Fruit fly (Drosophila melanogaster) whole organism, embryonic: ENCODE data around the gene ct.
A peak's percentile ranks its signal among the peaks of the same experiment; 100 is the strongest.

Source experiments
- Adf1 ChIP-seq: fragments of 200-800 bp; sonication (Bioruptor generic); IDR thresholded peaks from 2 replicates; pipeline ENCODE4 v1.3.6; 2022; ENCODE audit warnings: missing biosample characterization, missing genetic modification characterization
- Aef1 ChIP-seq: fragments of 200-800 bp; sonication (Bioruptor generic); IDR thresholded peaks from 3 replicates; pipeline ENCODE4 v1.3.6; 2022; ENCODE audit warnings: missing biosample characterization, missing genetic modification characterization
- Awh ChIP-seq: fragments of 200-800 bp; sonication (Bioruptor generic); IDR thresholded peaks from 2 replicates; pipeline ENCODE4, ENCODE4 v1.3.6; 2022; ENCODE audit warnings: missing biosample characterization, missing genetic modification characterization
- BEAF-32 ChIP-seq: fragments of 200-800 bp; sonication (Bioruptor generic); optimal IDR thresholded peaks from 3 replicates; lab custom pipeline; 2017; ENCODE audit warnings: missing biosample characterization, missing genetic modification characterization, mild to moderate bottlenecking, moderate library complexity, missing genetic modification reagents
- Blimp-1 ChIP-seq: fragments of 200-800 bp; sonication (Bioruptor generic); optimal IDR thresholded peaks from 3 replicates; lab custom pipeline; 2018; ENCODE audit warnings: missing biosample characterization, missing genetic modification characterization, mild to moderate bottlenecking, moderate library complexity, missing genetic modification reagents
- CG10267 ChIP-seq: fragments of 200-800 bp; sonication (Bioruptor generic); optimal IDR thresholded peaks from 2 replicates; lab custom pipeline; 2018; ENCODE audit warnings: missing biosample characterization, mild to moderate bottlenecking, missing genetic modification characterization, moderate library complexity
- CG12659 ChIP-seq: fragments of 200-800 bp; sonication (Bioruptor generic); optimal IDR thresholded peaks from 3 replicates; lab custom pipeline; 2017; ENCODE audit warnings: mild to moderate bottlenecking, missing biosample characterization, missing genetic modification reagents, missing genetic modification characterization
- CG14441 ChIP-seq: fragments of 200-800 bp; sonication (Bioruptor generic); IDR thresholded peaks from 2 replicates; pipeline ENCODE4 v1.3.6; 2022; ENCODE audit warnings: missing biosample characterization, missing genetic modification characterization
- CG15011 ChIP-seq: fragments of 200-800 bp; sonication (Bioruptor generic); optimal IDR thresholded peaks from 3 replicates; lab custom pipeline; 2018; ENCODE audit warnings: missing biosample characterization, mild to moderate bottlenecking, missing genetic modification characterization
- CG15601 ChIP-seq: fragments of 200-800 bp; sonication (Bioruptor generic); optimal IDR thresholded peaks from 3 replicates; lab custom pipeline; 2019; ENCODE audit warnings: missing biosample characterization, mild to moderate bottlenecking, missing genetic modification characterization, moderate library complexity
- CG16813 ChIP-seq: fragments of 200-800 bp; sonication (Bioruptor generic); IDR thresholded peaks from 3 replicates; pipeline ENCODE4 v1.3.6; 2022; ENCODE audit warnings: missing biosample characterization, missing genetic modification characterization; ENCODE audit not compliant: partially characterized antibody
- CG16815 ChIP-seq: fragments of 200-800 bp; sonication (Bioruptor generic); optimal IDR thresholded peaks from 3 replicates; lab custom pipeline; 2017; ENCODE audit warnings: missing biosample characterization, mild to moderate bottlenecking, missing genetic modification characterization
- CG1792 ChIP-seq: fragments of 200-800 bp; sonication (Bioruptor generic); optimal IDR thresholded peaks from 2 replicates; lab custom pipeline; 2016; ENCODE audit warnings: missing biosample characterization, missing genetic modification characterization
- CG2199 ChIP-seq: fragments of 200-800 bp; sonication (Bioruptor generic); IDR thresholded peaks from 3 replicates; pipeline ENCODE4 v1.3.6; 2022; ENCODE audit warnings: missing biosample characterization, missing genetic modification characterization
- CG2712 ChIP-seq: fragments of 200-800 bp; optimal IDR thresholded peaks from 3 replicates; lab custom pipeline; 2019; ENCODE audit warnings: missing biosample characterization, mild to moderate bottlenecking, missing genetic modification characterization, moderate library complexity
- CG3163 ChIP-seq: fragments of 200-800 bp; sonication (Bioruptor generic); optimal IDR thresholded peaks from 3 replicates; lab custom pipeline; 2016; ENCODE audit warnings: missing biosample characterization, missing genetic modification characterization
- CG4360 ChIP-seq: fragments of 200-800 bp; sonication (Bioruptor generic); IDR thresholded peaks from 2 replicates; pipeline ENCODE4 v1.3.6; 2022; ENCODE audit warnings: missing biosample characterization, missing genetic modification characterization
- Hmx ChIP-seq: fragments of 200-800 bp; sonication (Bioruptor generic); optimal IDR thresholded peaks from 2 replicates; lab custom pipeline; 2016; ENCODE audit warnings: missing biosample characterization, missing genetic modification characterization
- Med ChIP-seq: fragments of 200-800 bp; sonication (Bioruptor generic); peaks from one replicate; lab custom pipeline; 2016; ENCODE audit warnings: missing biosample characterization, missing genetic modification characterization, mild to moderate bottlenecking, inconsistent platforms, moderate library complexity
- Nf-YB ChIP-seq: fragments of 200-800 bp; sonication (Bioruptor generic); optimal IDR thresholded peaks from 3 replicates; lab custom pipeline; 2019; ENCODE audit warnings: missing biosample characterization, mild to moderate bottlenecking, missing genetic modification characterization, moderate library complexity
- Rfx ChIP-seq: fragments of 200-800 bp; sonication (Bioruptor generic); IDR thresholded peaks from 2 replicates; pipeline ENCODE4 v1.3.6; 2022; ENCODE audit warnings: missing biosample characterization, missing genetic modification characterization
- Scr ChIP-seq: fragments of 200-800 bp; sonication (Bioruptor generic); IDR thresholded peaks from 2 replicates; pipeline ENCODE4 v1.3.6; 2022; ENCODE audit warnings: missing biosample characterization, missing genetic modification characterization; ENCODE audit not compliant: partially characterized antibody
- ato ChIP-seq: fragments of 200-800 bp; sonication (Bioruptor generic); IDR thresholded peaks from 2 replicates; pipeline ENCODE4 v1.3.6; 2022; ENCODE audit warnings: missing biosample characterization, missing genetic modification characterization; ENCODE audit not compliant: partially characterized antibody
- bab2 ChIP-seq: fragments of 200-800 bp; sonication (Bioruptor generic); optimal IDR thresholded peaks from 2 replicates; lab custom pipeline; 2016; ENCODE audit warnings: missing biosample characterization, missing genetic modification characterization
- ci ChIP-seq: fragments of 200-800 bp; sonication (Bioruptor generic); IDR thresholded peaks from 3 replicates; pipeline ENCODE4 v1.3.6; 2022; ENCODE audit warnings: missing biosample characterization, missing genetic modification characterization
- crol ChIP-seq: fragments of 200-800 bp; sonication (Bioruptor generic); IDR thresholded peaks from 2 replicates; pipeline ENCODE4 v1.3.6; 2022; ENCODE audit warnings: missing biosample characterization, missing genetic modification characterization
- dmrt99B ChIP-seq: fragments of 200-800 bp; sonication (Bioruptor generic); optimal IDR thresholded peaks from 2 replicates; lab custom pipeline; 2018; ENCODE audit warnings: missing biosample characterization, mild to moderate bottlenecking, missing genetic modification characterization, moderate library complexity
- fd3F ChIP-seq: fragments of 200-800 bp; sonication (Bioruptor generic); optimal IDR thresholded peaks from 2 replicates; lab custom pipeline; 2018; ENCODE audit warnings: missing biosample characterization, mild to moderate bottlenecking, missing genetic modification characterization, moderate library complexity
- fru ChIP-seq: fragments of >200 bp; optimal IDR thresholded peaks from 2 replicates; lab custom pipeline; 2017
- gce ChIP-seq: fragments of 200-800 bp; sonication (Bioruptor generic); IDR thresholded peaks from 3 replicates; pipeline ENCODE4 v1.3.6; 2022; ENCODE audit warnings: missing biosample characterization, missing genetic modification characterization
- gcm ChIP-seq: fragments of 200-800 bp; sonication (Bioruptor generic); optimal IDR thresholded peaks from 2 replicates; lab custom pipeline; 2019; ENCODE audit warnings: missing biosample characterization, mild to moderate bottlenecking, missing genetic modification characterization, moderate library complexity
- kay ChIP-seq: fragments of 200-800 bp; sonication (Bioruptor generic); optimal IDR thresholded peaks from 2 replicates; lab custom pipeline; 2016; ENCODE audit warnings: missing biosample characterization, missing genetic modification characterization
- ken ChIP-seq: fragments of 200-800 bp; sonication (Bioruptor generic); IDR thresholded peaks from 3 replicates; pipeline ENCODE4 v1.3.6; 2022; ENCODE audit warnings: missing biosample characterization, missing genetic modification characterization
- kni ChIP-seq: fragments of 200-800 bp; sonication (Bioruptor generic); optimal IDR thresholded peaks from 3 replicates; lab custom pipeline; 2017; ENCODE audit warnings: mild to moderate bottlenecking, missing biosample characterization, missing genetic modification reagents, missing genetic modification characterization
- lbe ChIP-seq: fragments of 200-800 bp; sonication (Bioruptor generic); optimal IDR thresholded peaks from 2 replicates; lab custom pipeline; 2016; ENCODE audit warnings: missing biosample characterization, mild to moderate bottlenecking, missing genetic modification characterization
- nerfin-1 ChIP-seq: fragments of 200-800 bp; sonication (Bioruptor generic); optimal IDR thresholded peaks from 3 replicates; lab custom pipeline; 2019; ENCODE audit warnings: missing biosample characterization, mild to moderate bottlenecking, missing genetic modification characterization, moderate library complexity
- prd ChIP-seq, 3 experiments: fragments of >200 bp in 2 of 3; fragments of 200-800 bp in 1 of 3; sonication (Bioruptor generic) in 1 of 3; optimal IDR thresholded peaks in 2 of 3; IDR thresholded peaks in 1 of 3; 2 replicates in 2 of 3; 3 replicates in 1 of 3; pipeline versions ENCODE4 v1.3.6 to Lab custom; 2017 to 2022; ENCODE audit warnings: missing biosample characterization in 1 of 3, missing genetic modification characterization in 1 of 3
- scrt ChIP-seq: fragments of 200-800 bp; sonication (Bioruptor generic); optimal IDR thresholded peaks from 2 replicates; lab custom pipeline; 2018; ENCODE audit warnings: missing biosample characterization, mild to moderate bottlenecking, missing genetic modification characterization, moderate library complexity
- sens ChIP-seq: fragments of 200-800 bp; sonication (Bioruptor generic); peaks from one replicate; lab custom pipeline; 2016; ENCODE audit warnings: missing biosample characterization, missing genetic modification characterization
- sr ChIP-seq: fragments of 200-800 bp; sonication (Bioruptor generic); IDR thresholded peaks from 3 replicates; pipeline ENCODE4 v1.3.6; 2022; ENCODE audit warnings: missing biosample characterization, missing genetic modification characterization
- tna ChIP-seq: fragments of 200-800 bp; sonication (Bioruptor generic); IDR thresholded peaks from 2 replicates; pipeline ENCODE4 v1.3.6; 2022; ENCODE audit warnings: missing biosample characterization, missing genetic modification characterization; ENCODE audit not compliant: partially characterized antibody
- unc-4 ChIP-seq: fragments of 200-800 bp; sonication (Bioruptor generic); IDR thresholded peaks from 2 replicates; pipeline ENCODE4 v1.3.6; 2022; ENCODE audit warnings: missing biosample characterization, missing genetic modification characterization; ENCODE audit not compliant: partially characterized antibody
- zen2 ChIP-seq: fragments of 200-800 bp; sonication (Bioruptor generic); IDR thresholded peaks from 3 replicates; pipeline ENCODE4 v1.3.6; 2022; ENCODE audit warnings: missing biosample characterization, missing genetic modification characterization; ENCODE audit not compliant: partially characterized antibody
- zfh1 ChIP-seq: fragments of 200-800 bp; sonication (Bioruptor generic); IDR thresholded peaks from 3 replicates; pipeline ENCODE4 v1.3.6; 2022; ENCODE audit warnings: missing biosample characterization, missing genetic modification characterization

Gene ct

dm6 chrX:7704262-7705174 is 96.3 kb downstream of the ct start (continued):
- peak; percentile 5 for TF ChIP-seq dmrt99B (tag; lab: Kevin White, UChicago)
- no peak for TF ChIP-seq CG14441 (GFP tag; lab: Robert Waterston, UW)
- TF ChIP-seq ci (GFP tag; lab: Robert Waterston, UW), result peak; percentile 53; the same call in 2 of the 3 replicates
- TF ChIP-seq crol (GFP tag; lab: Robert Waterston, UW), result peak; percentile 61
- no peak for TF ChIP-seq Scr (GFP tag; lab: Robert Waterston, UW)
- TF ChIP-seq zen2 (GFP tag; lab: Robert Waterston, UW), result no peak
- peak; percentile 74 for TF ChIP-seq Med (GFP tag; lab: Kevin White, UChicago)
- peak; percentile 41 for TF ChIP-seq sens
- no peak for TF ChIP-seq Blimp-1 (GFP tag; lab: Kevin White, UChicago)
- peak; percentile 45 for TF ChIP-seq CG3163
- no peak for TF ChIP-seq CG16813 (GFP tag; lab: Robert Waterston, UW)
- no peak for TF ChIP-seq scrt (GFP tag; lab: Kevin White, UChicago)
- TF ChIP-seq fd3F (GFP tag; lab: Kevin White, UChicago), result no peak
- peak; percentile 36 for TF ChIP-seq CG15601 (tag; lab: Kevin White, UChicago)
- TF ChIP-seq zfh1, result no peak
- TF ChIP-seq sr (GFP tag; lab: Robert Waterston, UW), result peak; percentile 41; the same call in 2 of the 3 replicates

- no peak for TF ChIP-seq fru (lab: Kevin White, UChicago)
- peak; percentile 89 for TF ChIP-seq CG10267
- TF ChIP-seq CG4360 (GFP tag; lab: Robert Waterston, UW), result peak; percentile 61; the same call in 1 of the 2 replicates
- TF ChIP-seq kay (GFP tag; lab: Kevin White, UChicago), result peak; percentile 90
- TF ChIP-seq Aef1 (GFP tag; lab: Robert Waterston, UW), result peak; percentile 84; the same call in 1 of the 3 replicates
- TF ChIP-seq lbe (GFP tag; lab: Kevin White, UChicago), result peak; percentile 87
- peak; percentile 97 for TF ChIP-seq CG12659 (GFP tag; lab: Kevin White, UChicago)
- no peak for TF ChIP-seq CG2199 (GFP tag; lab: Robert Waterston, UW)
- peak; percentile 92 for TF ChIP-seq CG16815 (GFP tag; lab: Kevin White, UChicago)
- peak; percentile 97 for TF ChIP-seq CG2712
- TF ChIP-seq Awh, result peak; percentile 83
- peak; percentile 85 for TF ChIP-seq Nf-YB
- no peak for TF ChIP-seq unc-4 (GFP tag; lab: Robert Waterston, UW)
- no peak for TF ChIP-seq prd (optimal IDR thresholded peaks at IDR 0.05; lab: Kevin White, UChicago)
- peak; percentile 87; the same call in 2 of the 3 replicates for TF ChIP-seq prd (GFP tag; IDR thresholded peaks at IDR 0.05; lab: Robert Waterston, UW)
- TF ChIP-seq gcm, result peak; percentile 94
- TF ChIP-seq Hmx (GFP tag; lab: Kevin White, UChicago), result peak; percentile 85
- TF ChIP-seq bab2 (GFP tag; lab: Kevin White, UChicago), result peak; percentile 83
- TF ChIP-seq ato (GFP tag; lab: Robert Waterston, UW), result no peak
- TF ChIP-seq CG1792 (GFP tag; lab: Kevin White, UChicago), result peak; percentile 54
- peak; percentile 86 for TF ChIP-seq Rfx (GFP tag; lab: Robert Waterston, UW)
- TF ChIP-seq ken, result peak; percentile 76; the same call in 2 of the 3 replicates
- TF ChIP-seq tna (GFP tag; lab: Robert Waterston, UW), result no peak
- peak; percentile 2; the same call in 1 of the 2 replicates for TF ChIP-seq Adf1 (GFP tag; lab: Robert Waterston, UW)
- peak; percentile 47; the same call in 1 of the 3 replicates for TF ChIP-seq gce (GFP tag; lab: Robert Waterston, UW)
- peak; percentile 10 for TF ChIP-seq BEAF-32
- TF ChIP-seq nerfin-1 (tag; lab: Kevin White, UChicago), result peak; percentile 93
- peak; percentile 93 for TF ChIP-seq CG15011 (GFP tag; lab: Kevin White, UChicago)
- TF ChIP-seq kni, result peak; percentile 55
These were observed 97.2 kb downstream of the ct start for dm6 chrX:7705175-7706097.
